Fruit fly (Drosophila melanogaster) whole organism, embryonic: ENCODE results near the gene CG4896.

ENCODE experiments used
- Adf1 ChIP-seq: fragments of 200-800 bp; sonication (Bioruptor generic); IDR thresholded peaks from 2 replicates; pipeline ENCODE4 v1.3.6; 2022; ENCODE audit warnings: missing biosample characterization, missing genetic modification characterization
- Asciz ChIP-seq: fragments of 200-800 bp; sonication (Bioruptor generic); optimal IDR thresholded peaks from 2 replicates; lab custom pipeline; 2017; ENCODE audit warnings: missing biosample characterization, mild to moderate bottlenecking, missing genetic modification characterization, missing genetic modification reagents
- Bdp1 ChIP-seq: fragments of 200-800 bp; sonication (Bioruptor generic); optimal IDR thresholded peaks from 3 replicates; lab custom pipeline; 2016; ENCODE audit warnings: missing biosample characterization, missing genetic modification characterization
- CG12104 ChIP-seq: fragments of 200-800 bp; sonication (Bioruptor generic); optimal IDR thresholded peaks from 3 replicates; lab custom pipeline; 2016; ENCODE audit warnings: missing biosample characterization, missing genetic modification characterization
- CG1233 ChIP-seq: fragments of 200-800 bp; sonication (Bioruptor generic); optimal IDR thresholded peaks from 4 replicates; lab custom pipeline; 2018; ENCODE audit warnings: missing biosample characterization, mild to moderate bottlenecking, missing genetic modification characterization
- CG1602 ChIP-seq: fragments of 200-800 bp; sonication (Bioruptor generic); optimal IDR thresholded peaks from 3 replicates; lab custom pipeline; 2016; ENCODE audit warnings: missing biosample characterization, missing genetic modification characterization
- CG17612 ChIP-seq: fragments of 200-800 bp; sonication (Bioruptor generic); IDR thresholded peaks from 2 replicates; pipeline ENCODE4 v1.3.6; 2022; ENCODE audit warnings: missing biosample characterization, missing genetic modification characterization
- CG1792 ChIP-seq: fragments of 200-800 bp; sonication (Bioruptor generic); optimal IDR thresholded peaks from 2 replicates; lab custom pipeline; 2016; ENCODE audit warnings: missing biosample characterization, missing genetic modification characterization
- CG1832 ChIP-seq: fragments of 200-800 bp; sonication (Bioruptor generic); optimal IDR thresholded peaks from 2 replicates; lab custom pipeline; 2017; ENCODE audit warnings: missing biosample characterization, mild to moderate bottlenecking, missing genetic modification characterization, inconsistent platforms
- CG2875 ChIP-seq: fragments of 200-800 bp; sonication (Bioruptor generic); optimal IDR thresholded peaks from 2 replicates; lab custom pipeline; 2017; ENCODE audit warnings: missing biosample characterization, mild to moderate bottlenecking, missing genetic modification characterization, missing genetic modification reagents
- CG31224 ChIP-seq: fragments of 200-800 bp; sonication (Bioruptor generic); IDR thresholded peaks from 2 replicates; pipeline ENCODE4 v1.3.6; 2022; ENCODE audit warnings: missing biosample characterization, missing genetic modification characterization
- CG31388 ChIP-seq: fragments of 200-800 bp; sonication (Bioruptor generic); optimal IDR thresholded peaks from 2 replicates; lab custom pipeline; 2016; ENCODE audit warnings: missing biosample characterization, missing genetic modification characterization
- CG3163 ChIP-seq: fragments of 200-800 bp; sonication (Bioruptor generic); optimal IDR thresholded peaks from 3 replicates; lab custom pipeline; 2016; ENCODE audit warnings: missing biosample characterization, missing genetic modification characterization
- CG3281 ChIP-seq: fragments of 200-800 bp; sonication (Bioruptor generic); optimal IDR thresholded peaks from 3 replicates; lab custom pipeline; 2017; ENCODE audit warnings: missing biosample characterization, mild to moderate bottlenecking, missing genetic modification characterization
- CG33213 ChIP-seq: fragments of 200-800 bp; sonication (Bioruptor generic); optimal IDR thresholded peaks from 3 replicates; lab custom pipeline; 2016; ENCODE audit warnings: missing biosample characterization, missing genetic modification characterization
- CG4424 ChIP-seq: fragments of 200-800 bp; sonication (Bioruptor generic); optimal IDR thresholded peaks from 3 replicates; lab custom pipeline; 2016; ENCODE audit warnings: missing biosample characterization, missing genetic modification characterization
- CG4820 ChIP-seq: fragments of 200-800 bp; sonication (Bioruptor generic); optimal IDR thresholded peaks from 3 replicates; lab custom pipeline; 2016; ENCODE audit warnings: missing biosample characterization, missing genetic modification characterization
- CG6272 ChIP-seq: fragments of 200-800 bp; sonication (Bioruptor generic); IDR thresholded peaks from 2 replicates; pipeline ENCODE4 v1.3.6; 2022; ENCODE audit warnings: missing biosample characterization, missing genetic modification characterization
- CG8924 ChIP-seq: fragments of 200-800 bp; optimal IDR thresholded peaks from 3 replicates; lab custom pipeline; 2019; ENCODE audit warnings: missing biosample characterization, mild to moderate bottlenecking, missing genetic modification characterization, moderate library complexity
- Doc2 ChIP-seq: fragments of 200-800 bp; sonication (Bioruptor generic); IDR thresholded peaks from 2 replicates; pipeline ENCODE4 v1.3.6; 2022; ENCODE audit warnings: missing biosample characterization, missing genetic modification characterization
- Doc3 ChIP-seq: fragments of 200-800 bp; sonication (Bioruptor generic); IDR thresholded peaks from 3 replicates; pipeline ENCODE4 v1.3.6; 2022; ENCODE audit warnings: missing biosample characterization, missing genetic modification characterization; ENCODE audit not compliant: partially characterized antibody
- Eip74EF ChIP-seq, 2 experiments: fragments of 200-800 bp in 1 of 2; fragments of >200 bp in 1 of 2; sonication (Bioruptor generic) in 1 of 2; optimal IDR thresholded peaks; 2 replicates each; lab custom pipeline; 2017 to 2019; ENCODE audit warnings: missing biosample characterization in 2 of 2, missing genetic modification characterization in 2 of 2, mild to moderate bottlenecking in 1 of 2, moderate library complexity in 1 of 2
- H15 ChIP-seq: fragments of 200-800 bp; sonication (Bioruptor generic); IDR thresholded peaks from 3 replicates; pipeline ENCODE4 v1.3.6; 2022; ENCODE audit warnings: missing biosample characterization, missing genetic modification characterization
- HmgD ChIP-seq: fragments of 200-800 bp; sonication (Bioruptor generic); optimal IDR thresholded peaks from 3 replicates; lab custom pipeline; 2016; ENCODE audit warnings: missing biosample characterization, missing genetic modification characterization
- Hmx ChIP-seq: fragments of 200-800 bp; sonication (Bioruptor generic); optimal IDR thresholded peaks from 2 replicates; lab custom pipeline; 2016; ENCODE audit warnings: missing biosample characterization, missing genetic modification characterization
- Hr3 ChIP-seq: fragments of 200-800 bp; sonication (Bioruptor generic); optimal IDR thresholded peaks from 3 replicates; lab custom pipeline; 2016; ENCODE audit warnings: missing biosample characterization, missing genetic modification characterization
- Hr39 ChIP-seq: fragments of >200 bp; optimal IDR thresholded peaks from 2 replicates; lab custom pipeline; 2017
- MBD-R2 ChIP-seq: fragments of 200-800 bp; sonication (Bioruptor generic); IDR thresholded peaks from 2 replicates; pipeline ENCODE4 v1.3.6; 2022; ENCODE audit warnings: missing biosample characterization, missing genetic modification characterization
- NC2β ChIP-seq: fragments of 200-800 bp; sonication (Bioruptor generic); optimal IDR thresholded peaks from 2 replicates; lab custom pipeline; 2016; ENCODE audit warnings: missing biosample characterization, missing genetic modification characterization
- NfI ChIP-seq: fragments of 200-800 bp; sonication (Bioruptor generic); optimal IDR thresholded peaks from 3 replicates; lab custom pipeline; 2018; ENCODE audit warnings: missing biosample characterization, mild to moderate bottlenecking, missing genetic modification characterization, moderate library complexity
- Spps ChIP-seq: fragments of 200-800 bp; sonication (Bioruptor generic); optimal IDR thresholded peaks from 2 replicates; lab custom pipeline; 2018; ENCODE audit warnings: missing biosample characterization, mild to moderate bottlenecking, missing genetic modification characterization
- bowl ChIP-seq: fragments of 200-800 bp; sonication (Bioruptor generic); IDR thresholded peaks from 2 replicates; pipeline ENCODE4 v1.3.6; 2022; ENCODE audit warnings: missing biosample characterization, missing genetic modification characterization
- br ChIP-seq: fragments of >200 bp; optimal IDR thresholded peaks from 2 replicates; lab custom pipeline; 2017
- btn ChIP-seq: fragments of 200-800 bp; sonication (Bioruptor generic); optimal IDR thresholded peaks from 2 replicates; lab custom pipeline; 2016; ENCODE audit warnings: missing biosample characterization, missing genetic modification characterization
- caup ChIP-seq: fragments of 200-800 bp; sonication (Bioruptor generic); optimal IDR thresholded peaks from 3 replicates; lab custom pipeline; 2017; ENCODE audit warnings: missing biosample characterization, mild to moderate bottlenecking, missing genetic modification characterization, moderate library complexity; ENCODE audit not compliant: severe bottlenecking
- chm ChIP-seq: fragments of 200-800 bp; sonication (Bioruptor generic); IDR thresholded peaks from 2 replicates; pipeline ENCODE4 v1.3.6; 2022; ENCODE audit warnings: missing biosample characterization, missing genetic modification characterization
- crol ChIP-seq: fragments of 200-800 bp; sonication (Bioruptor generic); IDR thresholded peaks from 2 replicates; pipeline ENCODE4 v1.3.6; 2022; ENCODE audit warnings: missing biosample characterization, missing genetic modification characterization
- da ChIP-seq: fragments of 200-800 bp; sonication (Bioruptor generic); optimal IDR thresholded peaks from 2 replicates; lab custom pipeline; 2016; ENCODE audit warnings: missing biosample characterization, missing genetic modification characterization
- fru ChIP-seq: fragments of >200 bp; optimal IDR thresholded peaks from 2 replicates; lab custom pipeline; 2017
- gfzf ChIP-seq: fragments of 200-800 bp; sonication (Bioruptor generic); optimal IDR thresholded peaks from 2 replicates; lab custom pipeline; 2016; ENCODE audit warnings: missing biosample characterization, mild to moderate bottlenecking, missing genetic modification characterization, moderate library complexity
- lmd ChIP-seq: fragments of 200-800 bp; sonication (Bioruptor generic); IDR thresholded peaks from 2 replicates; pipeline ENCODE4 v1.3.6; 2022; ENCODE audit warnings: missing biosample characterization, missing genetic modification characterization
- lov ChIP-seq, 2 experiments: fragments of 200-800 bp in 1 of 2; fragments of >200 bp in 1 of 2; sonication (Bioruptor generic) in 1 of 2; IDR thresholded peaks in 1 of 2; optimal IDR thresholded peaks in 1 of 2; 2 replicates in 1 of 2; 3 replicates in 1 of 2; pipeline versions ENCODE4 v1.3.6 to Lab custom; 2017 to 2022; ENCODE audit warnings: missing biosample characterization in 1 of 2, missing genetic modification characterization in 1 of 2
- onecut ChIP-seq: fragments of 200-800 bp; sonication (Bioruptor generic); IDR thresholded peaks from 2 replicates; pipeline ENCODE4 v1.3.6; 2022; ENCODE audit warnings: missing biosample characterization, missing genetic modification characterization
- otp ChIP-seq: fragments of 200-800 bp; sonication (Bioruptor generic); IDR thresholded peaks from 3 replicates; pipeline ENCODE4, ENCODE4 v1.3.6; 2022; ENCODE audit warnings: missing biosample characterization, missing genetic modification characterization
- p53 ChIP-seq: fragments of 200-800 bp; sonication (Bioruptor generic); optimal IDR thresholded peaks from 2 replicates; lab custom pipeline; 2016; ENCODE audit warnings: missing biosample characterization, missing genetic modification characterization
- pita ChIP-seq: fragments of 200-800 bp; sonication (Bioruptor generic); optimal IDR thresholded peaks from 2 replicates; lab custom pipeline; 2017; ENCODE audit warnings: missing biosample characterization, mild to moderate bottlenecking, missing genetic modification characterization
- ranshi ChIP-seq: fragments of 200-800 bp; sonication (Bioruptor generic); IDR thresholded peaks from 2 replicates; pipeline ENCODE4 v1.3.6; 2022; ENCODE audit warnings: missing biosample characterization, missing genetic modification characterization
- sim ChIP-seq: fragments of 200-800 bp; sonication (Bioruptor generic); IDR thresholded peaks from 2 replicates; pipeline ENCODE4 v1.3.6; 2022; ENCODE audit warnings: missing biosample characterization, missing genetic modification characterization
- sna ChIP-seq: fragments of 200-800 bp; sonication (Bioruptor generic); IDR thresholded peaks from 2 replicates; pipeline ENCODE4 v1.3.6; 2022; ENCODE audit warnings: missing biosample characterization, missing genetic modification characterization; ENCODE audit not compliant: partially characterized antibody
- sr ChIP-seq: fragments of 200-800 bp; sonication (Bioruptor generic); IDR thresholded peaks from 3 replicates; pipeline ENCODE4 v1.3.6; 2022; ENCODE audit warnings: missing biosample characterization, missing genetic modification characterization
- unc-4 ChIP-seq: fragments of 200-800 bp; sonication (Bioruptor generic); IDR thresholded peaks from 2 replicates; pipeline ENCODE4 v1.3.6; 2022; ENCODE audit warnings: missing biosample characterization, missing genetic modification characterization; ENCODE audit not compliant: partially characterized antibody
- vfl ChIP-seq: fragments of 200-800 bp; sonication (Bioruptor generic); optimal IDR thresholded peaks from 2 replicates; lab custom pipeline; 2016; ENCODE audit warnings: missing biosample characterization, missing genetic modification characterization

CG4896 gene

DNA sequence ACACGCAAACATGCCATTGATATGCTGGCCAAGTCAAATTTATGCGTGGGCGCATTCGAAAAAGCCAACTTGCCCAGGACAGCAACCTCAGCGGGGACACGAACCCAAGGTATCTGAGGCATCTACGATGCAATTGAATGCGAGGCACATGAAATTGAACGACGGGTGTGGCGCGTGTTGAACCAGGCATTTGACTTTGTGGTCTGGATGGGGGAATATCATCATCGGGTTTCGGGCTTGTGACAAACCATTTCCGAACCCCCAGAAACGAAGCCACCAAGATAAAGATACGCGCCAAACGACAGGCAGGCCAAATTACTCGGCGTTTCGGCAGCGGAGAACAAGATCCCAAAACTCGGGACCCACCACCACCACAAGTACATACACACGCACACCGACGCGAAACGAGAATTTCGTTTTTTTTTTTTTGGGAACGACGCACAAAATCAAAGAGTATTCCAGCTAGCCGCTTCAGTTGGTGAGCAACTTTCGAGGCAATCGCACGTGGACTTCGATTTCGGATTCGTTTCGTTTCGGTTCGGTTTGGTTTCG, 34.7 kb upstream of the CG4896 start, which contains the start of gene MFS3 (continued):
- TF ChIP-seq sim (GFP tag; lab: Robert Waterston, UW) (no peak), Spps (tag; lab: Kevin White, UChicago) (no peak), CG4424 (GFP tag; lab: Kevin White, UChicago) (no peak), ranshi (GFP tag; lab: Robert Waterston, UW) (no peak), CG3163 (GFP tag; lab: Kevin White, UChicago) (peak; percentile 19), btn (GFP tag; lab: Kevin White, UChicago) (no peak), lov (optimal IDR thresholded peaks at IDR 0.05; lab: Kevin White, UChicago) (no peak), lov (GFP tag; IDR thresholded peaks at IDR 0.05; lab: Robert Waterston, UW) (no peak), crol (GFP tag; lab: Robert Waterston, UW) (no peak), bowl (GFP tag; lab: Robert Waterston, UW) (no peak), CG17612 (GFP tag; lab: Robert Waterston, UW) (no peak), Asciz (GFP tag; lab: Kevin White, UChicago) (no peak), gfzf (GFP tag; lab: Kevin White, UChicago) (peak; percentile 56), unc-4 (GFP tag; lab: Robert Waterston, UW) (no peak), NC2β (peak; percentile 19), CG1792 (no peak), onecut (peak; percentile 44), CG1832 (GFP tag; lab: Kevin White, UChicago) (no peak), chm (GFP tag; lab: Robert Waterston, UW) (no peak), CG8924 (no peak), CG4820 (no peak), da (no peak), CG31224 (GFP tag; lab: Robert Waterston, UW) (no peak), CG3281 (GFP tag; lab: Kevin White, UChicago) (no peak), caup (peak; percentile 7), br (no peak), NfI (GFP tag; lab: Kevin White, UChicago) (no peak), CG33213 (GFP tag; lab: Kevin White, UChicago) (no peak), CG2875 (GFP tag; lab: Kevin White, UChicago) (peak; percentile 18), Hr3 (GFP tag; lab: Kevin White, UChicago) (no peak), Bdp1 (no peak), MBD-R2 (GFP tag; lab: Robert Waterston, UW) (no peak), H15 (GFP tag; lab: Robert Waterston, UW) (no peak), Hmx (GFP tag; lab: Kevin White, UChicago) (no peak), p53 (GFP tag; lab: Kevin White, UChicago) (no peak), Hr39 (no peak), sna (GFP tag; lab: Robert Waterston, UW) (no peak), sr (GFP tag; lab: Robert Waterston, UW) (peak; percentile 98), CG1602 (GFP tag; lab: Kevin White, UChicago) (no peak), pita (GFP tag; lab: Kevin White, UChicago) (peak; percentile 66), vfl (GFP tag; lab: Kevin White, UChicago) (no peak), otp (no peak), Eip74EF (GFP tag; optimal IDR thresholded peaks at IDR 0.05; lab: Kevin White, UChicago) (peak in 1 of 2 experiments; percentile 23), HmgD (GFP tag; lab: Kevin White, UChicago) (peak; percentile 61), lmd (GFP tag; lab: Robert Waterston, UW) (no peak), CG12104 (no peak), CG31388 (GFP tag; lab: Kevin White, UChicago) (no peak), Doc3 (GFP tag; lab: Robert Waterston, UW) (no peak), Adf1 (GFP tag; lab: Robert Waterston, UW) (no peak; the same call in 1 of the 2 replicates), fru (lab: Kevin White, UChicago) (no peak), CG6272 (GFP tag; lab: Robert Waterston, UW) (peak; percentile 6; the same call in 1 of the 2 replicates), CG1233 (GFP tag; lab: Kevin White, UChicago) (no peak), Doc2 (no peak)
